Fruit fly (Drosophila melanogaster) whole organism, embryonic: ENCODE results near the gene SecCl.

Experiments used
- Bgb ChIP-seq: fragments of 200-800 bp; sonication (Bioruptor generic); IDR thresholded peaks from 2 replicates; pipeline ENCODE4 v1.3.6; 2022; ENCODE audit warnings: missing biosample characterization, missing genetic modification characterization; ENCODE audit not compliant: partially characterized antibody
- Bteb2 ChIP-seq: fragments of 200-800 bp; sonication (Bioruptor generic); optimal IDR thresholded peaks from 2 replicates; lab custom pipeline; 2016; ENCODE audit warnings: missing biosample characterization, missing genetic modification characterization
- CG10543 ChIP-seq: fragments of 200-800 bp; sonication (Bioruptor generic); optimal IDR thresholded peaks from 3 replicates; lab custom pipeline; 2017; ENCODE audit warnings: missing biosample characterization, mild to moderate bottlenecking, missing genetic modification characterization, moderate library complexity
- CG11085 ChIP-seq: fragments of 200-800 bp; sonication (Bioruptor generic); IDR thresholded peaks from 2 replicates; pipeline ENCODE4 v1.3.6; 2022; ENCODE audit warnings: missing biosample characterization, missing genetic modification characterization
- CG11456 ChIP-seq: fragments of 200-800 bp; sonication (Bioruptor generic); IDR thresholded peaks from 3 replicates; pipeline ENCODE4 v1.3.6; 2022; ENCODE audit warnings: missing biosample characterization, missing genetic modification characterization
- CG12155 ChIP-seq: fragments of 200-800 bp; sonication (Bioruptor generic); optimal IDR thresholded peaks from 3 replicates; lab custom pipeline; 2016; ENCODE audit warnings: missing biosample characterization, missing genetic modification characterization
- CG15011 ChIP-seq: fragments of 200-800 bp; sonication (Bioruptor generic); optimal IDR thresholded peaks from 3 replicates; lab custom pipeline; 2018; ENCODE audit warnings: missing biosample characterization, mild to moderate bottlenecking, missing genetic modification characterization
- CG15514 ChIP-seq: fragments of 200-800 bp; sonication (Bioruptor generic); optimal IDR thresholded peaks from 3 replicates; lab custom pipeline; 2017; ENCODE audit warnings: missing biosample characterization, missing genetic modification characterization, mild to moderate bottlenecking, moderate library complexity, missing genetic modification reagents
- CG17612 ChIP-seq: fragments of 200-800 bp; sonication (Bioruptor generic); IDR thresholded peaks from 2 replicates; pipeline ENCODE4 v1.3.6; 2022; ENCODE audit warnings: missing biosample characterization, missing genetic modification characterization
- CG1792 ChIP-seq: fragments of 200-800 bp; sonication (Bioruptor generic); optimal IDR thresholded peaks from 2 replicates; lab custom pipeline; 2016; ENCODE audit warnings: missing biosample characterization, missing genetic modification characterization
- CG18262 ChIP-seq: fragments of 200-800 bp; optimal IDR thresholded peaks from 3 replicates; lab custom pipeline; 2019; ENCODE audit warnings: missing biosample characterization, mild to moderate bottlenecking, missing genetic modification characterization, moderate library complexity
- CG30403 ChIP-seq: fragments of 200-800 bp; sonication (Bioruptor generic); optimal IDR thresholded peaks from 3 replicates; lab custom pipeline; 2016; ENCODE audit warnings: missing biosample characterization, missing genetic modification characterization
- CG32767 ChIP-seq: fragments of 200-800 bp; sonication (Bioruptor generic); IDR thresholded peaks from 2 replicates; pipeline ENCODE4 v1.3.6; 2022; ENCODE audit warnings: missing biosample characterization, missing genetic modification characterization
- CG4820 ChIP-seq: fragments of 200-800 bp; sonication (Bioruptor generic); optimal IDR thresholded peaks from 3 replicates; lab custom pipeline; 2016; ENCODE audit warnings: missing biosample characterization, missing genetic modification characterization
- CG5245 ChIP-seq: fragments of 200-800 bp; sonication (Bioruptor generic); optimal IDR thresholded peaks from 3 replicates; lab custom pipeline; 2016; ENCODE audit warnings: missing biosample characterization, missing genetic modification characterization
- CG7556 ChIP-seq: fragments of 200-800 bp; sonication (Bioruptor generic); optimal IDR thresholded peaks from 2 replicates; lab custom pipeline; 2017; ENCODE audit warnings: missing biosample characterization, mild to moderate bottlenecking, missing genetic modification characterization
- CG7839 ChIP-seq: fragments of 200-800 bp; sonication (Bioruptor generic); optimal IDR thresholded peaks from 3 replicates; lab custom pipeline; 2018; ENCODE audit warnings: missing biosample characterization, mild to moderate bottlenecking, missing genetic modification characterization, moderate library complexity
- CG9215 ChIP-seq: fragments of 200-800 bp; sonication (Bioruptor generic); IDR thresholded peaks from 2 replicates; pipeline ENCODE4 v1.3.6; 2022; ENCODE audit warnings: missing biosample characterization, missing genetic modification characterization
- CG9817 ChIP-seq: fragments of 200-800 bp; sonication (Bioruptor generic); optimal IDR thresholded peaks from 2 replicates; lab custom pipeline; 2018; ENCODE audit warnings: missing biosample characterization, mild to moderate bottlenecking, missing genetic modification characterization, moderate library complexity
- CHES-1-like ChIP-seq: fragments of 200-800 bp; sonication (Bioruptor generic); optimal IDR thresholded peaks from 2 replicates; lab custom pipeline; 2016; ENCODE audit warnings: missing biosample characterization, missing genetic modification characterization
- CrebB ChIP-seq: fragments of 200-800 bp; sonication (Bioruptor generic); optimal IDR thresholded peaks from 3 replicates; lab custom pipeline; 2018; ENCODE audit warnings: missing biosample characterization, mild to moderate bottlenecking, missing genetic modification characterization
- Dfd ChIP-seq, 2 experiments: fragments of >200 bp; optimal IDR thresholded peaks; 2 replicates each; lab custom pipeline; 2017; ENCODE audit warnings: missing biosample characterization in 2 of 2, missing genetic modification characterization in 2 of 2
- Dref ChIP-seq: fragments of 200-800 bp; sonication (Bioruptor generic); IDR thresholded peaks from 2 replicates; pipeline ENCODE4 v1.3.6; 2022; ENCODE audit warnings: missing biosample characterization, missing genetic modification characterization
- Drgx ChIP-seq: fragments of 200-800 bp; sonication (Bioruptor generic); IDR thresholded peaks from 2 replicates; pipeline ENCODE4 v1.3.6; 2022; ENCODE audit warnings: missing biosample characterization, missing genetic modification characterization
- HLH3B ChIP-seq: fragments of 200-800 bp; sonication (Bioruptor generic); IDR thresholded peaks from 2 replicates; pipeline ENCODE4 v1.3.6; 2022; ENCODE audit warnings: missing biosample characterization, missing genetic modification characterization
- HLH54F ChIP-seq: fragments of 200-800 bp; sonication (Bioruptor generic); optimal IDR thresholded peaks from 3 replicates; lab custom pipeline; 2016; ENCODE audit warnings: missing biosample characterization, missing genetic modification characterization
- Max ChIP-seq: fragments of 200-800 bp; sonication (Bioruptor generic); optimal IDR thresholded peaks from 2 replicates; lab custom pipeline; 2016; ENCODE audit warnings: missing biosample characterization, mild to moderate bottlenecking, missing genetic modification characterization
- Neu2 ChIP-seq: fragments of 200-800 bp; sonication (Bioruptor generic); optimal IDR thresholded peaks from 3 replicates; lab custom pipeline; 2016; ENCODE audit warnings: missing biosample characterization, missing genetic modification characterization, borderline replicate concordance
- Nf-YA ChIP-seq: fragments of 200-800 bp; sonication (Bioruptor generic); IDR thresholded peaks from 2 replicates; pipeline ENCODE4 v1.3.6; 2022; ENCODE audit warnings: missing biosample characterization, missing genetic modification characterization
- Optix ChIP-seq: fragments of 200-800 bp; sonication (Bioruptor generic); IDR thresholded peaks from 3 replicates; pipeline ENCODE4 v1.3.6; 2022; ENCODE audit warnings: missing biosample characterization, missing genetic modification characterization
- Scr ChIP-seq: fragments of 200-800 bp; sonication (Bioruptor generic); IDR thresholded peaks from 2 replicates; pipeline ENCODE4 v1.3.6; 2022; ENCODE audit warnings: missing biosample characterization, missing genetic modification characterization; ENCODE audit not compliant: partially characterized antibody
- Sry-β ChIP-seq: fragments of 200-800 bp; sonication (Bioruptor generic); optimal IDR thresholded peaks from 2 replicates; lab custom pipeline; 2018; ENCODE audit warnings: missing biosample characterization, mild to moderate bottlenecking, missing genetic modification characterization, moderate library complexity
- ac ChIP-seq: fragments of 200-800 bp; sonication (Bioruptor generic); optimal IDR thresholded peaks from 3 replicates; lab custom pipeline; 2017; ENCODE audit warnings: missing biosample characterization, mild to moderate bottlenecking, missing genetic modification characterization
- ase ChIP-seq: fragments of 200-800 bp; sonication (Bioruptor generic); IDR thresholded peaks from 3 replicates; pipeline ENCODE4 v1.3.6; 2022; ENCODE audit warnings: missing biosample characterization, missing genetic modification characterization
- cg ChIP-seq: fragments of 200-800 bp; sonication (Bioruptor generic); optimal IDR thresholded peaks from 3 replicates; lab custom pipeline; 2019; ENCODE audit warnings: missing biosample characterization, mild to moderate bottlenecking, missing genetic modification characterization, moderate library complexity
- chif ChIP-seq, 2 experiments: fragments of 200-800 bp; sonication (Bioruptor generic); optimal IDR thresholded peaks; 3 replicates each; lab custom pipeline; 2016; ENCODE audit warnings: missing biosample characterization in 2 of 2, missing genetic modification characterization in 2 of 2
- ems ChIP-seq: fragments of 200-800 bp; sonication (Bioruptor generic); optimal IDR thresholded peaks from 3 replicates; lab custom pipeline; 2016; ENCODE audit warnings: missing biosample characterization, missing genetic modification characterization
- exex ChIP-seq: fragments of 200-800 bp; sonication (Bioruptor generic); optimal IDR thresholded peaks from 4 replicates; lab custom pipeline; 2018; ENCODE audit warnings: missing biosample characterization, mild to moderate bottlenecking, missing genetic modification characterization, moderate library complexity
- eyg ChIP-seq: fragments of 200-800 bp; sonication (Bioruptor generic); optimal IDR thresholded peaks from 3 replicates; lab custom pipeline; 2016; ENCODE audit warnings: missing biosample characterization, missing genetic modification characterization
- gsb-n ChIP-seq: fragments of 200-800 bp; sonication (Bioruptor generic); optimal IDR thresholded peaks from 3 replicates; lab custom pipeline; 2018; ENCODE audit warnings: missing biosample characterization, mild to moderate bottlenecking, missing genetic modification characterization
- ham ChIP-seq: fragments of 200-800 bp; sonication (Bioruptor generic); IDR thresholded peaks from 2 replicates; pipeline ENCODE4 v1.3.6; 2022; ENCODE audit warnings: missing biosample characterization, missing genetic modification characterization
- hth ChIP-seq: fragments of >200 bp; optimal IDR thresholded peaks from 2 replicates; lab custom pipeline; 2017; ENCODE audit warnings: inconsistent platforms
- ken ChIP-seq: fragments of 200-800 bp; sonication (Bioruptor generic); IDR thresholded peaks from 3 replicates; pipeline ENCODE4 v1.3.6; 2022; ENCODE audit warnings: missing biosample characterization, missing genetic modification characterization
- rib ChIP-seq: fragments of 200-800 bp; sonication (Bioruptor generic); IDR thresholded peaks from 2 replicates; pipeline ENCODE4 v1.3.6; 2022; ENCODE audit warnings: missing biosample characterization, missing genetic modification characterization
- seq ChIP-seq: fragments of 200-800 bp; sonication (Bioruptor generic); IDR thresholded peaks from 2 replicates; pipeline ENCODE4 v1.3.6; 2022; ENCODE audit warnings: missing biosample characterization, missing genetic modification characterization
- sisA ChIP-seq: fragments of 200-800 bp; sonication (Bioruptor generic); IDR thresholded peaks from 2 replicates; pipeline ENCODE4 v1.3.6; 2022; ENCODE audit warnings: missing biosample characterization, missing genetic modification characterization
- slbo ChIP-seq: fragments of 200-800 bp; sonication (Bioruptor generic); IDR thresholded peaks from 2 replicates; pipeline ENCODE4 v1.3.6; 2022; ENCODE audit warnings: missing biosample characterization, missing genetic modification characterization
- sna ChIP-seq: fragments of 200-800 bp; sonication (Bioruptor generic); IDR thresholded peaks from 2 replicates; pipeline ENCODE4 v1.3.6; 2022; ENCODE audit warnings: missing biosample characterization, missing genetic modification characterization; ENCODE audit not compliant: partially characterized antibody
- so ChIP-seq: fragments of 200-800 bp; sonication (Bioruptor generic); IDR thresholded peaks from 3 replicates; pipeline ENCODE4 v1.3.6; 2022; ENCODE audit warnings: missing biosample characterization, missing genetic modification characterization
- sug ChIP-seq: fragments of 200-800 bp; optimal IDR thresholded peaks from 2 replicates; lab custom pipeline; 2019; ENCODE audit warnings: missing biosample characterization, mild to moderate bottlenecking, missing genetic modification characterization, moderate library complexity
- usp ChIP-seq: fragments of >200 bp; optimal IDR thresholded peaks from 2 replicates; lab custom pipeline; 2017; ENCODE audit warnings: missing biosample characterization, missing genetic modification characterization
- wor ChIP-seq: fragments of 200-800 bp; sonication (Bioruptor generic); IDR thresholded peaks from 2 replicates; pipeline ENCODE4 v1.3.6; 2022; ENCODE audit warnings: missing biosample characterization, missing genetic modification characterization

SecCl gene

dm6 chr3L:17506005-17506760, 36.3 kb downstream of the SecCl start (continued):
- no peak for TF ChIP-seq gsb-n (tag; lab: Kevin White, UChicago)
- no peak for TF ChIP-seq ac (GFP tag; lab: Kevin White, UChicago)
- no peak for TF ChIP-seq sisA (GFP tag; lab: Robert Waterston, UW)
- no peak for TF ChIP-seq Bgb (GFP tag; lab: Robert Waterston, UW)
- TF ChIP-seq CG7839 (tag; lab: Kevin White, UChicago): no peak
- TF ChIP-seq Sry-β (GFP tag; lab: Kevin White, UChicago): no peak
- no peak for TF ChIP-seq Bteb2 (GFP tag; lab: Kevin White, UChicago)
- no peak for TF ChIP-seq CG5245 (GFP tag; lab: Kevin White, UChicago)
- TF ChIP-seq Scr (GFP tag; lab: Robert Waterston, UW): no peak
- no peak for TF ChIP-seq Max
- TF ChIP-seq CG9817 (tag; lab: Kevin White, UChicago): no peak
- no peak for TF ChIP-seq CG15011
- TF ChIP-seq Dfd (GFP tag; optimal IDR thresholded peaks at IDR 0.05; lab: Kevin White, UChicago): no peak
- no peak for TF ChIP-seq CG17612 (GFP tag; lab: Robert Waterston, UW)
- no peak for TF ChIP-seq ems (GFP tag; lab: Kevin White, UChicago)
- TF ChIP-seq CG32767: no peak
- 0 out of 2 replicates have a peak, but pooled peaks have one; percentile 14 for TF ChIP-seq Drgx (GFP tag; lab: Robert Waterston, UW)
- TF ChIP-seq cg (GFP tag; lab: Kevin White, UChicago): no peak
- TF ChIP-seq wor (GFP tag; lab: Robert Waterston, UW): no peak
- TF ChIP-seq slbo (GFP tag; lab: Robert Waterston, UW): peak; percentile 25; the same call in 1 of the 2 replicates
- no peak for TF ChIP-seq CG12155 (GFP tag; lab: Kevin White, UChicago)
- no peak for TF ChIP-seq CHES-1-like
- TF ChIP-seq hth (lab: Kevin White, UChicago): no peak
- TF ChIP-seq seq (GFP tag; lab: Robert Waterston, UW): no peak
- TF ChIP-seq sug (tag; lab: Kevin White, UChicago): no peak
- no peak for TF ChIP-seq rib (GFP tag; lab: Robert Waterston, UW)
- TF ChIP-seq CG10543 (GFP tag; lab: Kevin White, UChicago): no peak
- TF ChIP-seq exex (tag; lab: Kevin White, UChicago): no peak
- TF ChIP-seq Nf-YA (GFP tag; lab: Robert Waterston, UW): no peak
- no peak for TF ChIP-seq eyg (GFP tag; lab: Kevin White, UChicago)
- TF ChIP-seq HLH54F (GFP tag; lab: Kevin White, UChicago): no peak
- TF ChIP-seq so (GFP tag; lab: Robert Waterston, UW): no peak
- no peak for TF ChIP-seq ase (GFP tag; lab: Robert Waterston, UW)
- TF ChIP-seq sna (GFP tag; lab: Robert Waterston, UW): no peak
- no peak for TF ChIP-seq CG9215 (GFP tag; lab: Robert Waterston, UW)
- TF ChIP-seq CG7556 (GFP tag; lab: Kevin White, UChicago): no peak
- TF ChIP-seq ken (GFP tag; lab: Robert Waterston, UW): no peak
- no peak for TF ChIP-seq CG1792 (GFP tag; lab: Kevin White, UChicago)
- TF ChIP-seq CG15514 (GFP tag; lab: Kevin White, UChicago): no peak
- no peak for TF ChIP-seq CG4820
- no peak for TF ChIP-seq Dref (GFP tag; lab: Robert Waterston, UW)
- no peak for TF ChIP-seq CG30403 (GFP tag; lab: Kevin White, UChicago)
- TF ChIP-seq ham (GFP tag; lab: Robert Waterston, UW): no peak
- TF ChIP-seq Optix (GFP tag; lab: Robert Waterston, UW): no peak
- no peak for TF ChIP-seq CrebB (tag; lab: Kevin White, UChicago)
- TF ChIP-seq usp (GFP tag; lab: Kevin White, UChicago): no peak
- TF ChIP-seq chif (GFP tag; optimal IDR thresholded peaks at IDR 0.05; lab: Kevin White, UChicago): no peak
- peak; percentile 16 for TF ChIP-seq CG18262
- no peak for TF ChIP-seq Neu2 (GFP tag; lab: Kevin White, UChicago)
- TF ChIP-seq CG11085: no peak
- no peak for TF ChIP-seq CG11456 (GFP tag; lab: Robert Waterston, UW)
- no peak for TF ChIP-seq HLH3B (GFP tag; lab: Robert Waterston, UW)
